Worm (Caenorhabditis elegans): ENCODE data around the gene ergo-1.

DNA sequence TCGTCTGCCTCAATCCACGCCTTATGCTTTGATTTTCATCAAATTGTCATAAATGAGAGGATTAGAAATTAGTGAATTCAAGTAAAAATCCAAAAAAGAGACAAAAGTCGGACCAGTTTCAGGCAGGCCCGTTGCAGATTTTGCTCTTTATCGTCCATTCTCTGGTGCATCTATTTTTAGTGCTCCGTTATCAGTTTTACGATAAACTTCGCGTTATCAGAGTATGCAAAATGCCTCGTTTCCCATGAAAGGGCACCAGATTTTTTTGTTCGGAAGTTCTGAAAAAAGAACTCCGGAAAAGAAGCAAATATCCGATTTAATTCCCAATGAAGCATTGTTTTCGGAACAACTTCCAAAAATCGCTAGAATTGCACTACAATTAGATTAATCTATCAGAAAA, 2.7 kb upstream of the ergo-1 start:
- TF ChIP-seq fos-1 (tag; optimal IDR thresholded peaks at IDR 0.05) (no peak), nhr-76 (tag; optimal IDR thresholded peaks at IDR 0.05) (no peak), efl-1 (optimal IDR thresholded peaks at IDR 0.05) (no peak), efl-1 (GFP tag; optimal IDR thresholded peaks at IDR 0.05 in 1 of 2) (no peak), mdl-1 (tag; optimal IDR thresholded peaks at IDR 0.05) (no peak), dsc-1 (tag; optimal IDR thresholded peaks at IDR 0.05) (no peak), rnt-1 (tag; optimal IDR thresholded peaks at IDR 0.05) (no peak), lin-13 (GFP tag; optimal IDR thresholded peaks at IDR 0.05) (no peak), lin-39 (tag; optimal IDR thresholded peaks at IDR 0.05) (no peak)
